Fruit fly (Drosophila melanogaster) whole organism, embryonic: ENCODE results near the gene CG1703.

Source experiments
- Abd-B ChIP-seq: fragments of 200-800 bp; sonication (Bioruptor generic); optimal IDR thresholded peaks from 2 replicates; lab custom pipeline; 2018; ENCODE audit warnings: missing biosample characterization, mild to moderate bottlenecking, missing genetic modification characterization, moderate library complexity
- Bgb ChIP-seq: fragments of 200-800 bp; sonication (Bioruptor generic); IDR thresholded peaks from 2 replicates; pipeline ENCODE4 v1.3.6; 2022; ENCODE audit warnings: missing biosample characterization, missing genetic modification characterization; ENCODE audit not compliant: partially characterized antibody
- CG10267 ChIP-seq: fragments of 200-800 bp; sonication (Bioruptor generic); optimal IDR thresholded peaks from 2 replicates; lab custom pipeline; 2018; ENCODE audit warnings: missing biosample characterization, mild to moderate bottlenecking, missing genetic modification characterization, moderate library complexity
- CG10321 ChIP-seq: fragments of 200-800 bp; sonication (Bioruptor generic); IDR thresholded peaks from 2 replicates; pipeline ENCODE4 v1.3.6; 2022; ENCODE audit warnings: missing biosample characterization, missing genetic modification characterization
- CG10543 ChIP-seq: fragments of 200-800 bp; sonication (Bioruptor generic); optimal IDR thresholded peaks from 3 replicates; lab custom pipeline; 2017; ENCODE audit warnings: missing biosample characterization, mild to moderate bottlenecking, missing genetic modification characterization, moderate library complexity
- CG11085 ChIP-seq: fragments of 200-800 bp; sonication (Bioruptor generic); IDR thresholded peaks from 2 replicates; pipeline ENCODE4 v1.3.6; 2022; ENCODE audit warnings: missing biosample characterization, missing genetic modification characterization
- CG11093 ChIP-seq: fragments of 200-800 bp; sonication (Bioruptor generic); IDR thresholded peaks from 3 replicates; pipeline ENCODE4 v1.3.6; 2022; ENCODE audit warnings: missing biosample characterization, missing genetic modification characterization
- CG11723 ChIP-seq: fragments of 200-800 bp; sonication (Bioruptor generic); optimal IDR thresholded peaks from 2 replicates; lab custom pipeline; 2017; ENCODE audit warnings: missing biosample characterization, mild to moderate bottlenecking, missing genetic modification characterization
- CG12104 ChIP-seq: fragments of 200-800 bp; sonication (Bioruptor generic); optimal IDR thresholded peaks from 3 replicates; lab custom pipeline; 2016; ENCODE audit warnings: missing biosample characterization, missing genetic modification characterization
- CG15011 ChIP-seq: fragments of 200-800 bp; sonication (Bioruptor generic); optimal IDR thresholded peaks from 3 replicates; lab custom pipeline; 2018; ENCODE audit warnings: missing biosample characterization, mild to moderate bottlenecking, missing genetic modification characterization
- CG1647 ChIP-seq: fragments of 200-800 bp; sonication (Bioruptor generic); optimal IDR thresholded peaks from 3 replicates; lab custom pipeline; 2016; ENCODE audit warnings: missing biosample characterization, missing genetic modification characterization
- CG17361 ChIP-seq: fragments of 200-800 bp; sonication (Bioruptor generic); IDR thresholded peaks from 3 replicates; pipeline ENCODE4 v1.3.6; 2022; ENCODE audit warnings: missing biosample characterization, missing genetic modification characterization
- CG17385 ChIP-seq: fragments of 200-800 bp; sonication (Bioruptor generic); optimal IDR thresholded peaks from 3 replicates; lab custom pipeline; 2018; ENCODE audit warnings: missing biosample characterization, mild to moderate bottlenecking, missing genetic modification characterization
- CG17829 ChIP-seq: fragments of 200-800 bp; optimal IDR thresholded peaks from 2 replicates; lab custom pipeline; 2019; ENCODE audit warnings: missing biosample characterization, mild to moderate bottlenecking, missing genetic modification characterization, moderate library complexity
- CG2202 ChIP-seq: fragments of 200-800 bp; sonication (Bioruptor generic); optimal IDR thresholded peaks from 2 replicates; lab custom pipeline; 2018; ENCODE audit warnings: missing biosample characterization, mild to moderate bottlenecking, missing genetic modification characterization
- CG30020 ChIP-seq: fragments of 200-800 bp; optimal IDR thresholded peaks from 2 replicates; lab custom pipeline; 2019; ENCODE audit warnings: missing biosample characterization, mild to moderate bottlenecking, missing genetic modification characterization, moderate library complexity
- CG31388 ChIP-seq: fragments of 200-800 bp; sonication (Bioruptor generic); optimal IDR thresholded peaks from 2 replicates; lab custom pipeline; 2016; ENCODE audit warnings: missing biosample characterization, missing genetic modification characterization
- CG32767 ChIP-seq: fragments of 200-800 bp; sonication (Bioruptor generic); IDR thresholded peaks from 2 replicates; pipeline ENCODE4 v1.3.6; 2022; ENCODE audit warnings: missing biosample characterization, missing genetic modification characterization
- CG34422 ChIP-seq: fragments of 200-800 bp; sonication (Bioruptor generic); IDR thresholded peaks from 3 replicates; pipeline ENCODE4 v1.3.6; 2022; ENCODE audit warnings: missing biosample characterization, missing genetic modification characterization
- CG4730 ChIP-seq: fragments of 200-800 bp; sonication (Bioruptor generic); IDR thresholded peaks from 2 replicates; pipeline ENCODE4 v1.3.6; 2022; ENCODE audit warnings: missing biosample characterization, missing genetic modification characterization
- CG6254 ChIP-seq: fragments of 200-800 bp; sonication (Bioruptor generic); optimal IDR thresholded peaks from 3 replicates; lab custom pipeline; 2017; ENCODE audit warnings: mild to moderate bottlenecking, missing biosample characterization, missing genetic modification reagents, missing genetic modification characterization
- CG6813 ChIP-seq: fragments of 200-800 bp; sonication (Bioruptor generic); optimal IDR thresholded peaks from 2 replicates; lab custom pipeline; 2017; ENCODE audit warnings: missing biosample characterization, missing genetic modification characterization, mild to moderate bottlenecking, moderate library complexity, missing genetic modification reagents
- CG7372 ChIP-seq: fragments of 200-800 bp; sonication (Bioruptor generic); IDR thresholded peaks from 2 replicates; pipeline ENCODE4 v1.3.6; 2022; ENCODE audit warnings: missing biosample characterization, missing genetic modification characterization
- CG9437 ChIP-seq: fragments of 200-800 bp; sonication (Bioruptor generic); optimal IDR thresholded peaks from 2 replicates; lab custom pipeline; 2018; ENCODE audit warnings: missing biosample characterization, mild to moderate bottlenecking, missing genetic modification characterization
- CG9797 ChIP-seq: fragments of 200-800 bp; sonication (Bioruptor generic); optimal IDR thresholded peaks from 3 replicates; lab custom pipeline; 2018; ENCODE audit warnings: missing biosample characterization, mild to moderate bottlenecking, missing genetic modification characterization
- Dip3 ChIP-seq: fragments of 200-800 bp; sonication (Bioruptor generic); optimal IDR thresholded peaks from 3 replicates; lab custom pipeline; 2016; ENCODE audit warnings: missing biosample characterization, missing genetic modification characterization
- E2f2 ChIP-seq: fragments of 200-800 bp; sonication (Bioruptor generic); IDR thresholded peaks from 2 replicates; pipeline ENCODE4 v1.3.6; 2022; ENCODE audit warnings: missing biosample characterization, missing genetic modification characterization
- Ets65A ChIP-seq: fragments of 200-800 bp; sonication (Bioruptor generic); peaks from one replicate; lab custom pipeline; 2016; ENCODE audit warnings: missing biosample characterization, missing genetic modification characterization
- H15 ChIP-seq: fragments of 200-800 bp; sonication (Bioruptor generic); IDR thresholded peaks from 3 replicates; pipeline ENCODE4 v1.3.6; 2022; ENCODE audit warnings: missing biosample characterization, missing genetic modification characterization
- Hr51 ChIP-seq, 2 experiments: fragments of 200-800 bp; sonication (Bioruptor generic); optimal IDR thresholded peaks; 2 replicates in 1 of 2; 3 replicates in 1 of 2; lab custom pipeline; 2016 to 2018; ENCODE audit warnings: missing biosample characterization in 2 of 2, missing genetic modification characterization in 2 of 2, mild to moderate bottlenecking in 1 of 2, moderate library complexity in 1 of 2
- MESR4 ChIP-seq: fragments of 200-800 bp; sonication (Bioruptor generic); optimal IDR thresholded peaks from 2 replicates; lab custom pipeline; 2018; ENCODE audit warnings: missing biosample characterization, mild to moderate bottlenecking, missing genetic modification characterization, moderate library complexity
- Max ChIP-seq: fragments of 200-800 bp; sonication (Bioruptor generic); optimal IDR thresholded peaks from 2 replicates; lab custom pipeline; 2016; ENCODE audit warnings: missing biosample characterization, mild to moderate bottlenecking, missing genetic modification characterization
- Meics ChIP-seq: fragments of 200-800 bp; sonication (Bioruptor generic); optimal IDR thresholded peaks from 2 replicates; lab custom pipeline; 2017; ENCODE audit warnings: missing biosample characterization, mild to moderate bottlenecking, missing genetic modification characterization
- Myb ChIP-seq: fragments of 200-800 bp; sonication (Bioruptor generic); optimal IDR thresholded peaks from 2 replicates; lab custom pipeline; 2016; ENCODE audit warnings: missing biosample characterization, missing genetic modification characterization
- Pdp1 ChIP-seq, 2 experiments: fragments of 200-800 bp; sonication (Bioruptor generic); optimal IDR thresholded peaks; 3 replicates each; lab custom pipeline; 2016; ENCODE audit warnings: missing biosample characterization in 2 of 2, missing genetic modification characterization in 2 of 2, mild to moderate bottlenecking in 1 of 2, moderate library complexity in 1 of 2
- Rfx ChIP-seq: fragments of 200-800 bp; sonication (Bioruptor generic); IDR thresholded peaks from 2 replicates; pipeline ENCODE4 v1.3.6; 2022; ENCODE audit warnings: missing biosample characterization, missing genetic modification characterization
- Rx ChIP-seq: fragments of 200-800 bp; sonication (Bioruptor generic); IDR thresholded peaks from 2 replicates; pipeline ENCODE4 v1.3.6; 2022; ENCODE audit warnings: missing biosample characterization, missing genetic modification characterization
- Tbp ChIP-seq: fragments of >200 bp; optimal IDR thresholded peaks from 2 replicates; lab custom pipeline; 2018; ENCODE audit warnings: missing biosample characterization, missing genetic modification characterization
- Trl ChIP-seq, 3 experiments: fragments of >200 bp in 2 of 3; fragments of 200-800 bp in 1 of 3; sonication (Bioruptor generic) in 1 of 3; optimal IDR thresholded peaks; 2 replicates in 1 of 3; 3 replicates in 2 of 3; lab custom pipeline; 2016 to 2017; ENCODE audit warnings: missing biosample characterization in 1 of 3, missing genetic modification characterization in 1 of 3
- ara ChIP-seq: fragments of 200-800 bp; sonication (Bioruptor generic); IDR thresholded peaks from 2 replicates; pipeline ENCODE4 v1.3.6; 2022; ENCODE audit warnings: missing biosample characterization, missing genetic modification characterization
- chm ChIP-seq: fragments of 200-800 bp; sonication (Bioruptor generic); IDR thresholded peaks from 2 replicates; pipeline ENCODE4 v1.3.6; 2022; ENCODE audit warnings: missing biosample characterization, missing genetic modification characterization
- fru ChIP-seq: fragments of >200 bp; optimal IDR thresholded peaks from 2 replicates; lab custom pipeline; 2017
- inv ChIP-seq: fragments of 200-800 bp; sonication (Bioruptor generic); IDR thresholded peaks from 2 replicates; pipeline ENCODE4 v1.3.6; 2022; ENCODE audit warnings: missing biosample characterization, missing genetic modification characterization; ENCODE audit not compliant: partially characterized antibody
- maf-S ChIP-seq: fragments of 200-800 bp; sonication (Bioruptor generic); optimal IDR thresholded peaks from 2 replicates; lab custom pipeline; 2016; ENCODE audit warnings: missing biosample characterization, missing genetic modification characterization
- pan ChIP-seq, 4 experiments: fragments of >200 bp in 3 of 4; fragments of 200-800 bp in 1 of 4; sonication (Bioruptor generic) in 1 of 4; optimal IDR thresholded peaks in 3 of 4; IDR thresholded peaks in 1 of 4; 2 replicates each; pipeline versions ENCODE4 v1.3.6 to Lab custom; 2017 to 2022; ENCODE audit warnings: missing biosample characterization in 2 of 4, missing genetic modification characterization in 2 of 4, mixed read lengths in 1 of 4
- pfk ChIP-seq: fragments of 200-800 bp; sonication (Bioruptor generic); optimal IDR thresholded peaks from 2 replicates; lab custom pipeline; 2018; ENCODE audit warnings: missing biosample characterization, mild to moderate bottlenecking, missing genetic modification characterization, moderate library complexity
- sim ChIP-seq: fragments of 200-800 bp; sonication (Bioruptor generic); IDR thresholded peaks from 2 replicates; pipeline ENCODE4 v1.3.6; 2022; ENCODE audit warnings: missing biosample characterization, missing genetic modification characterization
- slp2 ChIP-seq: fragments of 200-800 bp; sonication (Bioruptor generic); optimal IDR thresholded peaks from 2 replicates; lab custom pipeline; 2016; ENCODE audit warnings: missing biosample characterization, missing genetic modification characterization
- tup ChIP-seq: fragments of 200-800 bp; sonication (Bioruptor generic); optimal IDR thresholded peaks from 2 replicates; lab custom pipeline; 2016; ENCODE audit warnings: missing biosample characterization, mild to moderate bottlenecking, missing genetic modification characterization, moderate library complexity
- wek ChIP-seq: fragments of 200-800 bp; sonication (Bioruptor generic); optimal IDR thresholded peaks from 3 replicates; lab custom pipeline; 2018; ENCODE audit warnings: missing biosample characterization, mild to moderate bottlenecking, missing genetic modification characterization, moderate library complexity
- zf30C ChIP-seq: fragments of 200-800 bp; sonication (Bioruptor generic); optimal IDR thresholded peaks from 3 replicates; lab custom pipeline; 2018; ENCODE audit warnings: missing biosample characterization, mild to moderate bottlenecking, missing genetic modification characterization

CG1703 gene

DNA sequence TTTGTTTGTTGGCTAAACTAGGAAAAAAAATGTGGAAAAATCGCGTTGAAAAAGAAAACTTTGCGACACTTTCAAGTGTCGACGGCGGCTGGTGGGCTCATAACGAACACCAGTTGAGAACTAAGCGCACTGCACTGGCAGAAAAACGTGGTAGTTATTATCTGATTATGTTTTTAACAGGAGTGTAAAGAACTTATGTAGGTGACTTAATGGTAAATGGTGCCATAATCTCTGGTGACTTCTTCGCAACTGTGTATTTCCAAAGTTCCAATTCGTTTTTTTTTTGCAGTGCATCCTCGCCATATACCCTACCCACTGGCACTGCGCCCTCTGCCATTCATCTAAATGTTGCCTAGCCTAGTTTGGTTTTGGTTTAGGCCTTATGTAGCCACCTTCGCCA lies 41.3 kb downstream of the CG1703 start (continued):
- no peak for TF ChIP-seq CG31388 (GFP tag; lab: Kevin White, UChicago)
- no peak for TF ChIP-seq CG1647 (GFP tag; lab: Kevin White, UChicago)
- peak in 1 of 2 experiments; percentile 33 for TF ChIP-seq Hr51 (GFP tag; optimal IDR thresholded peaks at IDR 0.05; lab: Kevin White, UChicago)
- no peak for TF ChIP-seq Rx (GFP tag; lab: Robert Waterston, UW)
- TF ChIP-seq zf30C (GFP tag; lab: Kevin White, UChicago): no peak
- TF ChIP-seq Pdp1 (GFP tag; optimal IDR thresholded peaks at IDR 0.05; lab: Kevin White, UChicago): peak; percentile 0 to 35
- TF ChIP-seq CG10267 (tag; lab: Kevin White, UChicago): no peak
- TF ChIP-seq CG4730: no peak
- no peak for TF ChIP-seq CG30020 (tag; lab: Kevin White, UChicago)
- peak; percentile 76 for TF ChIP-seq Ets65A (GFP tag; lab: Kevin White, UChicago)
- no peak for TF ChIP-seq CG11093 (GFP tag; lab: Robert Waterston, UW)
- no peak for TF ChIP-seq Dip3 (GFP tag; lab: Kevin White, UChicago)
- TF ChIP-seq CG10543: no peak
- TF ChIP-seq CG10321 (GFP tag; lab: Robert Waterston, UW): no peak
- TF ChIP-seq CG2202: no peak
- TF ChIP-seq slp2 (GFP tag; lab: Kevin White, UChicago): peak; percentile 4
- TF ChIP-seq CG32767 (GFP tag; lab: Robert Waterston, UW): no peak
- TF ChIP-seq CG17829: no peak
- no peak for TF ChIP-seq wek
- TF ChIP-seq Trl (optimal IDR thresholded peaks at IDR 0.05; lab: Kevin White, UChicago): no peak
- peak; percentile 19 for TF ChIP-seq Trl (GFP tag; optimal IDR thresholded peaks at IDR 0.05; lab: Kevin White, UChicago)
- no peak for TF ChIP-seq MESR4
- TF ChIP-seq CG11085 (GFP tag; lab: Robert Waterston, UW): no peak
- TF ChIP-seq pfk (GFP tag; lab: Kevin White, UChicago): no peak
- no peak for TF ChIP-seq Max (GFP tag; lab: Kevin White, UChicago)
- TF ChIP-seq Bgb (GFP tag; lab: Robert Waterston, UW): no peak
- no peak for TF ChIP-seq CG12104
- TF ChIP-seq fru (lab: Kevin White, UChicago): no peak
- TF ChIP-seq H15 (GFP tag; lab: Robert Waterston, UW): no peak
- TF ChIP-seq Tbp (GFP tag; lab: Kevin White, UChicago): no peak
- no peak for TF ChIP-seq CG6254 (GFP tag; lab: Kevin White, UChicago)
- no peak for TF ChIP-seq CG15011 (GFP tag; lab: Kevin White, UChicago)
- no peak for TF ChIP-seq CG9437 (GFP tag; lab: Kevin White, UChicago)
- TF ChIP-seq CG17361 (GFP tag; lab: Robert Waterston, UW): 0 out of 3 replicates have a peak, but pooled peaks have one; percentile 16
- no peak for TF ChIP-seq CG9797 (GFP tag; lab: Kevin White, UChicago)
- no peak for TF ChIP-seq pan (optimal IDR thresholded peaks at IDR 0.05; lab: Kevin White, UChicago)
- TF ChIP-seq pan (GFP tag; optimal IDR thresholded peaks at IDR 0.05 in 1 of 2, IDR thresholded peaks at IDR 0.05 in 1 of 2): peak in 1 of 2 experiments; percentile 38
- no peak for TF ChIP-seq sim
- TF ChIP-seq E2f2: no peak
- no peak for TF ChIP-seq CG11723 (GFP tag; lab: Kevin White, UChicago)
- TF ChIP-seq CG7372 (GFP tag; lab: Robert Waterston, UW): no peak
- no peak for TF ChIP-seq chm (GFP tag; lab: Robert Waterston, UW)
- no peak for TF ChIP-seq CG17385 (GFP tag; lab: Kevin White, UChicago)
- no peak for TF ChIP-seq Abd-B
- TF ChIP-seq inv (GFP tag; lab: Robert Waterston, UW): no peak
- no peak for TF ChIP-seq ara (GFP tag; lab: Robert Waterston, UW)
- no peak for TF ChIP-seq maf-S (GFP tag; lab: Kevin White, UChicago)
- no peak for TF ChIP-seq Meics (GFP tag; lab: Kevin White, UChicago)
- no peak for TF ChIP-seq CG34422 (GFP tag; lab: Robert Waterston, UW)
- TF ChIP-seq CG6813 (GFP tag; lab: Kevin White, UChicago): no peak
- TF ChIP-seq Rfx: no peak
- no peak for TF ChIP-seq tup (GFP tag; lab: Kevin White, UChicago)
- no peak for TF ChIP-seq Myb
